Fruit fly (Drosophila melanogaster) whole organism, embryonic: Measurements from ENCODE around the gene Hsdl2.

Source experiments
- Abd-B ChIP-seq: fragments of 200-800 bp; sonication (Bioruptor generic); optimal IDR thresholded peaks from 2 replicates; lab custom pipeline; 2018; ENCODE audit warnings: missing biosample characterization, mild to moderate bottlenecking, missing genetic modification characterization, moderate library complexity
- CG10462 ChIP-seq: fragments of 200-800 bp; sonication (Bioruptor generic); optimal IDR thresholded peaks from 2 replicates; lab custom pipeline; 2016; ENCODE audit warnings: missing biosample characterization, missing genetic modification characterization
- CG16779 ChIP-seq: fragments of 200-800 bp; sonication (Bioruptor generic); IDR thresholded peaks from 2 replicates; pipeline ENCODE4 v1.3.6; 2022; ENCODE audit warnings: missing biosample characterization, missing genetic modification characterization
- CG17328 ChIP-seq: fragments of 200-800 bp; sonication (Bioruptor generic); IDR thresholded peaks from 2 replicates; pipeline ENCODE4 v1.3.6; 2022; ENCODE audit warnings: missing biosample characterization, missing genetic modification characterization
- Dip2 ChIP-seq: fragments of 200-800 bp; sonication (Bioruptor generic); IDR thresholded peaks from 2 replicates; pipeline ENCODE4 v1.3.6; 2022; ENCODE audit warnings: missing biosample characterization, missing genetic modification characterization
- E2f2 ChIP-seq: fragments of 200-800 bp; sonication (Bioruptor generic); IDR thresholded peaks from 2 replicates; pipeline ENCODE4 v1.3.6; 2022; ENCODE audit warnings: missing biosample characterization, missing genetic modification characterization
- Hr39 ChIP-seq: fragments of >200 bp; optimal IDR thresholded peaks from 2 replicates; lab custom pipeline; 2017
- Poxn ChIP-seq: fragments of 200-800 bp; sonication (Bioruptor generic); IDR thresholded peaks from 2 replicates; pipeline ENCODE4 v1.3.6; 2022; ENCODE audit warnings: missing biosample characterization, missing genetic modification characterization
- Scr ChIP-seq: fragments of 200-800 bp; sonication (Bioruptor generic); IDR thresholded peaks from 2 replicates; pipeline ENCODE4 v1.3.6; 2022; ENCODE audit warnings: missing biosample characterization, missing genetic modification characterization; ENCODE audit not compliant: partially characterized antibody
- Six4 ChIP-seq: fragments of 200-800 bp; sonication (Bioruptor generic); optimal IDR thresholded peaks from 2 replicates; lab custom pipeline; 2016; ENCODE audit warnings: missing biosample characterization, missing genetic modification characterization
- Xbp1 ChIP-seq: fragments of 200-800 bp; sonication (Bioruptor generic); optimal IDR thresholded peaks from 3 replicates; lab custom pipeline; 2016; ENCODE audit warnings: missing biosample characterization, mild to moderate bottlenecking, missing genetic modification characterization
- pfk ChIP-seq: fragments of 200-800 bp; sonication (Bioruptor generic); optimal IDR thresholded peaks from 2 replicates; lab custom pipeline; 2018; ENCODE audit warnings: missing biosample characterization, mild to moderate bottlenecking, missing genetic modification characterization, moderate library complexity
- pho ChIP-seq: fragments of 200-800 bp; sonication (Bioruptor generic); optimal IDR thresholded peaks from 2 replicates; lab custom pipeline; 2016; ENCODE audit warnings: missing biosample characterization, missing genetic modification characterization

DNA sequence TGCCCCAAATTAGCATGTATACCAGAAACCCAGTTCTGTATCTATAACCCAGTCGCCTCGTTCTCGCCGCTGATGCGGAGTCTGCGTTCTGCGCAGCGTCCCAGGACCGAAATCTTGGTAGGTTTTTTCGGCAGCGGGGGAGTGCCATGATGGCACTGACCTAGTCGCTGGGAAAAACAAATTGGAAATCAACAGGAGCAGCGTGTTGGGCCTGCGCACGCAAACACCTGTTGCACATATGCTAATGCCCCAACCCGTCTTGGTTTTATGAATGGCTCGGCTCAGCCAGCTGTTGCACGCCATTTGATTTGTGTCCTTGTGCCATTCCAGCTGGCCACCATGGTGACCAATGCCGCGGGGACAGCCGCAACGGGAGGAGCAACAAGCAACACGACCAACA is 14.5 kb upstream of the Hsdl2 start:
- no peak for TF ChIP-seq E2f2 (GFP tag; lab: Robert Waterston, UW)
- no peak for TF ChIP-seq Hr39 (lab: Kevin White, UChicago)
- no peak for TF ChIP-seq Poxn (GFP tag; lab: Robert Waterston, UW)
- no peak for TF ChIP-seq Dip2 (GFP tag; lab: Robert Waterston, UW)
- TF ChIP-seq CG16779 (GFP tag; lab: Robert Waterston, UW): no peak
- TF ChIP-seq pho: no peak
- TF ChIP-seq Scr (GFP tag; lab: Robert Waterston, UW): no peak
- TF ChIP-seq Xbp1 (GFP tag; lab: Kevin White, UChicago): no peak
- no peak for TF ChIP-seq CG10462 (GFP tag; lab: Kevin White, UChicago)
- no peak for TF ChIP-seq CG17328 (GFP tag; lab: Robert Waterston, UW)
- TF ChIP-seq pfk: no peak
- TF ChIP-seq Abd-B (GFP tag; lab: Kevin White, UChicago): no peak
- no peak for TF ChIP-seq Six4 (GFP tag; lab: Kevin White, UChicago)
